Worm (Caenorhabditis elegans) whole organism, early embryonic: ENCODE measurements around the gene str-44.

Experiments used
- F13C5.2 ChIP-seq: sonication (generic microtip); optimal IDR thresholded peaks from 2 replicates; lab custom pipeline; 2017; ENCODE audit warnings: mild to moderate bottlenecking, missing genetic modification characterization, inconsistent platforms, missing compliant biosample characterization
- scrt-1 ChIP-seq: fragments of 200-800 bp; sonication (Bioruptor generic); IDR thresholded peaks from 2 replicates; pipeline ENCODE4 v1.3.6; 2022; ENCODE audit warnings: missing genetic modification characterization, missing compliant biosample characterization

- no peak for TF ChIP-seq F13C5.2 (tag; lab: Kevin White, UChicago)
- no peak for TF ChIP-seq scrt-1 (GFP tag; lab: Robert Waterston, UW)
Observed at ce11 chrIV:7227072-7227471, 50.1 kb downstream of the str-44 start, which contains the start of gene R13A1.10.
